Fruit fly (Drosophila melanogaster): ENCODE data around the gene Sytbeta.
A peak's percentile ranks its signal among the peaks of the same experiment; 100 is the strongest.

Sytbeta gene

DNA sequence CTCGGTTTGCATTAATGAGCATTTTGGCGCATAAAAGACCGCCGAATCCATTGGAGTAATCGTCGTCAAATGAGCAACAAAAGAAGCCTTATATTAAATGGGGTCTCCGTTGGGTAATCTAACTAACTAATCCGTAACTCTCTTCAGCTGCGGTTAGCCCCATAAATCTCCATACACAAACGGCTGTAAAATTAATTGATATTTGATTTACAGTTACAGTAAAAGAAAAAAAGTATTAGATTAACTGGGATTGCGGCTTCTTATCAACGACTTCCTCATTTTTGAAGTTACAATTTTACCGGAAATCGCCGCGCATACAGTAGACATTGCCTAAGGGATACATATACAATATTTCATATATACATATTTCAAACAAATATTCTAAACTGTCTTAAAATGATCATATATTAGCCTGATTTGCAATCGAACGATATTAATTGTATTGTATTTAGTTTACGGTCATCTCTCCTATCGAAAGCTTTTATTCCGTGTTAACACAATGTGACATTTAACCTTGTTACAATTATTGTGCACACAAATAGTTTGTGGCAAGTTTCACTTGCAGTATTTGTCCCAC, 78.3 kb downstream of the Sytbeta start:
- no peak for TF ChIP-seq foxo (GFP tag; optimal IDR thresholded peaks at IDR 0.05)
- TF ChIP-seq dl (GFP tag; optimal IDR thresholded peaks at IDR 0.05; ENCODE audit: insufficient read depth in 1 of 2, partially characterized antibody in 2 of 2): no peak
- TF ChIP-seq pan (optimal IDR thresholded peaks at IDR 0.05): no peak
- no peak for TF ChIP-seq Vsx2 (GFP tag; optimal IDR thresholded peaks at IDR 0.05; ENCODE audit: partially characterized antibody)
- TF ChIP-seq GATAd (GFP tag; optimal IDR thresholded peaks at IDR 0.05): no peak
- no peak for TF ChIP-seq CG32264 (GFP tag; optimal IDR thresholded peaks at IDR 0.05)
- TF ChIP-seq CrebA (GFP tag; optimal IDR thresholded peaks at IDR 0.05; ENCODE audit: borderline replicate concordance): no peak
- no peak for TF ChIP-seq dmrt93B (GFP tag; optimal IDR thresholded peaks at IDR 0.05)
- no peak for TF ChIP-seq Mio (GFP tag; optimal IDR thresholded peaks at IDR 0.05)
- TF ChIP-seq Dif (GFP tag; optimal IDR thresholded peaks at IDR 0.05; ENCODE audit: partially characterized antibody): no peak

DNA sequence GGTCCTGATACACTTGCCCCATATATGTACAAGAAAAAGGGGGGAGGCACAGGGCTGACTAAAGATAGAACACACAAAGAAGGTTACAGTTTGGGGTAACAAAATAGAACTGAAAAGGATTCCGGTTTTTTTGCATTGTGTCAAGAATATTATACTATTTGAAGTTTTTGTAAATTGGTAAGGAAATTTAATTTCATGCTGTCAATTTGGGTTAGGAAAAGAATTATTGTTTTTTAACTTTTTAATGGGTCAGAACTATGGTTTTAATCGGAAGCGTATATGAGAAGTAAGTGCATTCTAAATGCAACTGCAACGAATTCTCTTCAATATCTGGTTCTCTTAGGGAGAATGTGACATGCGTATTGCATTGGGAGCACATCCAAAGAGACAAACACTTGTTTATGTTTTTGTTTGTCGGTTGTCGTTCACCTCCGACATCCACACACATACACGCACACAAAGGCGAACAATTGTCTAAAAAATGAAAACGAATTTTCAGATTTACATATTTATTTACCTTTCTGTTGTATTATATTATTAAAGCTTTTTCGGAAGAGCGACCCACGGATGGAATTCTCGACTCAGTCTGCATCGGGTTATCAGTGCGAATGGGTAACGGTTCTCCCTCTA, 80.1 kb downstream of the Sytbeta start, which contains the start of gene mnd:
Gene mnd, plus strand, starts transcription at position 580 of the 630 bp plus-strand sequence.
- TF ChIP-seq foxo (GFP tag; optimal IDR thresholded peaks at IDR 0.05): peak in 1 of 2 experiments; percentile 24
- no peak for TF ChIP-seq usp (GFP tag; optimal IDR thresholded peaks at IDR 0.05)
- peak; percentile 13 for TF ChIP-seq ey (GFP tag; optimal IDR thresholded peaks at IDR 0.05)
- TF ChIP-seq fru (GFP tag; optimal IDR thresholded peaks at IDR 0.05): peak; percentile 2
- no peak for TF ChIP-seq sage (GFP tag; optimal IDR thresholded peaks at IDR 0.05)
- peak; percentile 44 for TF ChIP-seq h (GFP tag; optimal IDR thresholded peaks at IDR 0.05)

DNA sequence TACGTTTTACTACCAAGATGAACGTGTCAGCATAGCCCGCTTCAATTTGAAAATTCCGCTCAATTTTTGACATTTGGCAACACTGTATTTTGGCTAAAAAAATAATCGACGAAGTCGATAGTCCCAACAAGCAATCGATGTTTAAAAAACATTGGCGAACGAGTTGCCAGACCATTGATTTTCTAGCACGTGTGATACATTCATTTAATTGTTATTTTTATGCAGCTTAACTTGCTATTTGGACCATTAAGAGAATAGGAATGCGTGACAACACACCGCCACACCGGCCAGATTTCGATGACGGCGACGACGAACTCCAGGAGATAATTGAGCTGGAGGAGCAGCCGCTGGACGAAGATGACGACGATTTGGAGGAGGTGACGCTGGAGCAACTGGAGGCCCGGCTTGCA, 82.1 kb downstream of the Sytbeta start, which contains the start of gene CG5114:
Gene CG5114, plus strand, starts transcription at position 161 of the 410 bp plus-strand sequence.
- TF ChIP-seq Sp1 (GFP tag; optimal IDR thresholded peaks at IDR 0.05) (no peak), sv (GFP tag; optimal IDR thresholded peaks at IDR 0.05) (peak; percentile 49), HLH106 (tag; optimal IDR thresholded peaks at IDR 0.05) (peak; percentile 34), lola (GFP tag; optimal IDR thresholded peaks at IDR 0.05) (no peak), tai (GFP tag; optimal IDR thresholded peaks at IDR 0.05) (peak; percentile 65), dsf (GFP tag; optimal IDR thresholded peaks at IDR 0.05; ENCODE audit: borderline replicate concordance) (no peak), rgr (GFP tag; optimal IDR thresholded peaks at IDR 0.05) (peak; percentile 48), CrebA (GFP tag; optimal IDR thresholded peaks at IDR 0.05; ENCODE audit: borderline replicate concordance) (no peak), jim (GFP tag; optimal IDR thresholded peaks at IDR 0.05) (no peak), sage (GFP tag; optimal IDR thresholded peaks at IDR 0.05) (no peak), OdsH (GFP tag; optimal IDR thresholded peaks at IDR 0.05) (no peak), Hr83 (GFP tag; optimal IDR thresholded peaks at IDR 0.05; ENCODE audit: poor library complexity, severe bottlenecking) (peak; percentile 62), Abd-B (GFP tag; optimal IDR thresholded peaks at IDR 0.05) (no peak), foxo (GFP tag; optimal IDR thresholded peaks at IDR 0.05) (peak in 1 of 2 experiments; percentile 46), br (GFP tag; optimal IDR thresholded peaks at IDR 0.05) (peak; percentile 35), CG32264 (GFP tag; optimal IDR thresholded peaks at IDR 0.05) (no peak), Vsx2 (GFP tag; optimal IDR thresholded peaks at IDR 0.05; ENCODE audit: partially characterized antibody) (no peak), brk (GFP tag; optimal IDR thresholded peaks at IDR 0.05) (peak; percentile 31), Dif (GFP tag; optimal IDR thresholded peaks at IDR 0.05; ENCODE audit: partially characterized antibody) (no peak), dmrt93B (GFP tag; optimal IDR thresholded peaks at IDR 0.05) (no peak), Hr78 (GFP tag; optimal IDR thresholded peaks at IDR 0.05) (no peak), GATAd (GFP tag; optimal IDR thresholded peaks at IDR 0.05) (no peak), psq (GFP tag; optimal IDR thresholded peaks at IDR 0.05) (no peak), Myc (optimal IDR thresholded peaks at IDR 0.05) (peak; percentile 42), Hnf4 (GFP tag; optimal IDR thresholded peaks at IDR 0.05) (peak; percentile 73), ey (GFP tag; optimal IDR thresholded peaks at IDR 0.05) (peak; percentile 14), pan (optimal IDR thresholded peaks at IDR 0.05) (no peak), Mio (GFP tag; optimal IDR thresholded peaks at IDR 0.05) (no peak), fru (GFP tag; optimal IDR thresholded peaks at IDR 0.05) (peak; percentile 16), N (GFP tag; optimal IDR thresholded peaks at IDR 0.05) (no peak), Dfd (GFP tag; optimal IDR thresholded peaks at IDR 0.05) (no peak), CG9705 (GFP tag; optimal IDR thresholded peaks at IDR 0.05) (peak; percentile 30), Rel (GFP tag; optimal IDR thresholded peaks at IDR 0.05) (no peak), Rel (tag; optimal IDR thresholded peaks at IDR 0.05) (no peak), h (GFP tag; optimal IDR thresholded peaks at IDR 0.05) (peak; percentile 58), usp (GFP tag; optimal IDR thresholded peaks at IDR 0.05) (no peak), Jra (GFP tag; optimal IDR thresholded peaks at IDR 0.05) (no peak), dl (GFP tag; optimal IDR thresholded peaks at IDR 0.05; ENCODE audit: insufficient read depth in 1 of 2, partially characterized antibody in 2 of 2) (no peak), woc (GFP tag; optimal IDR thresholded peaks at IDR 0.05) (no peak)

Measured in whole organism, wandering third instar larva.